Worm (Caenorhabditis elegans): ENCODE results near the gene msp-79.

DNA sequence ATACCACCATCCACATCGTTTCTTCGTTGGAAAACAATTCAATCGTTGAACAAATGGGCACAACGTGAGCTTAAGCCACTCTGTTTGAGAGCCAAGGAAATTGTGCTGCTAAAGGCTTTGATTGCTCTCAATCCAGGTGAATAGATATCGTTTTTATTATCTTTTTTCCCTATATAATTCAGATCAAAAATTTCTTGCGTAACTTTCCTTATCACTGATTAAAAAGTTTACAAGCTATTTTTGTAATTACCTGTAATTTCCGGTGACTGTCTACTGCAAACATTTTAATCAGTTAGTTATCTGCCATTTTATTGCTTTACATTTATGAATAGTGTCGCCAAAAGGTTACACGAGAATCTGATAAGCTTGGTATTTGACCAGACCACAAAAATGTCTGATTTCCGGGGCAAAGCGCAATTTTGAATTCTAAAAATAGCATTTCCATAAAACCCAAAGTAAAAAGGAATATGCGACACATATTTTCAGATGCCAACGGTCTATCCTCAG, 4.2 kb downstream of the msp-79 start:
- no peak for TF ChIP-seq snpc-4 (GFP tag; optimal IDR thresholded peaks at IDR 0.05)
- TF ChIP-seq snpc-4 (tag; optimal IDR thresholded peaks at IDR 0.05), result no peak
- no peak for TF ChIP-seq ekl-4 (GFP tag; IDR thresholded peaks at IDR 0.05)
- TF ChIP-seq egl-18 (GFP tag; IDR thresholded peaks at IDR 0.05), result no peak
- no peak for TF ChIP-seq ceh-91 (GFP tag; IDR thresholded peaks at IDR 0.05)
- no peak for TF ChIP-seq bed-2 (GFP tag; IDR thresholded peaks at IDR 0.05)
- TF ChIP-seq dpl-1 (GFP tag; optimal IDR thresholded peaks at IDR 0.05), result no peak
- TF ChIP-seq repo-1 (tag; optimal IDR thresholded peaks at IDR 0.05), result no peak

Measured in whole organism, young adult.